Fruit fly (Drosophila melanogaster): ENCODE data around the gene Cox17.

The Cox17 gene

dm6 chrX:15043013-15043699 lies 41.3 kb downstream of the Cox17 start (continued):
- TF ChIP-seq CG15073 (GFP tag; optimal IDR thresholded peaks at IDR 0.05) (peak; percentile 25), CG9727 (GFP tag; optimal IDR thresholded peaks at IDR 0.05) (peak; percentile 79), CG11504 (tag; optimal IDR thresholded peaks at IDR 0.05) (peak; percentile 83), sim (GFP tag; IDR thresholded peaks at IDR 0.05) (peak; percentile 56; the same call in 1 of the 2 replicates), CG2875 (GFP tag; optimal IDR thresholded peaks at IDR 0.05) (peak; percentile 97), trem (tag; optimal IDR thresholded peaks at IDR 0.05) (peak; percentile 42), exex (tag; optimal IDR thresholded peaks at IDR 0.05) (peak; percentile 49), CG3163 (GFP tag; optimal IDR thresholded peaks at IDR 0.05) (peak; percentile 72), br (optimal IDR thresholded peaks at IDR 0.05) (no peak), CG10979 (tag; optimal IDR thresholded peaks at IDR 0.05) (peak; percentile 45), D19B (GFP tag; optimal IDR thresholded peaks at IDR 0.05) (peak; percentile 15), knrl (GFP tag; IDR thresholded peaks at IDR 0.05; ENCODE audit: partially characterized antibody) (no peak), E2f1 (GFP tag; IDR thresholded peaks at IDR 0.05) (peak; percentile 48; the same call in 1 of the 2 replicates), CG12299 (tag; optimal IDR thresholded peaks at IDR 0.05) (peak; percentile 84), dm (GFP tag; optimal IDR thresholded peaks at IDR 0.05) (peak; percentile 49), fd96Cb (tag; optimal IDR thresholded peaks at IDR 0.05) (peak; percentile 50), E2f2 (GFP tag; IDR thresholded peaks at IDR 0.05) (peak; percentile 50; the same call in 1 of the 2 replicates), HLH54F (GFP tag; optimal IDR thresholded peaks at IDR 0.05) (peak; percentile 25), CG12219 (GFP tag; optimal IDR thresholded peaks at IDR 0.05) (peak; percentile 81), CG17802 (tag; optimal IDR thresholded peaks at IDR 0.05) (peak; percentile 14), seq (GFP tag; IDR thresholded peaks at IDR 0.05) (peak; percentile 87), wek (GFP tag; optimal IDR thresholded peaks at IDR 0.05) (peak; percentile 95), CG9215 (GFP tag; IDR thresholded peaks at IDR 0.05) (no peak), Med (GFP tag) (peak; percentile 96), CG2120 (GFP tag; optimal IDR thresholded peaks at IDR 0.05) (peak; percentile 39), ssp (GFP tag; IDR thresholded peaks at IDR 0.05) (peak; percentile 20), unpg (GFP tag; optimal IDR thresholded peaks at IDR 0.05) (peak; percentile 75), Gsc (GFP tag; IDR thresholded peaks at IDR 0.05) (no peak), CG10209 (GFP tag; optimal IDR thresholded peaks at IDR 0.05) (peak; percentile 92), dmrt11E (tag; optimal IDR thresholded peaks at IDR 0.05) (peak; percentile 75), row (GFP tag; IDR thresholded peaks at IDR 0.05) (no peak), CG16815 (GFP tag; optimal IDR thresholded peaks at IDR 0.05) (no peak), CG9817 (tag; optimal IDR thresholded peaks at IDR 0.05) (peak; percentile 43), Bdp1 (GFP tag; optimal IDR thresholded peaks at IDR 0.05) (peak; percentile 82), NC2β (GFP tag; optimal IDR thresholded peaks at IDR 0.05) (peak; percentile 88), phol (tag; optimal IDR thresholded peaks at IDR 0.05) (no peak), Chrac-16 (GFP tag; optimal IDR thresholded peaks at IDR 0.05) (no peak), crol (GFP tag; IDR thresholded peaks at IDR 0.05) (peak; percentile 29), sima (GFP tag; optimal IDR thresholded peaks at IDR 0.05) (peak; percentile 50), Sox102F (GFP tag; optimal IDR thresholded peaks at IDR 0.05) (peak; percentile 74), Atf6 (GFP tag; IDR thresholded peaks at IDR 0.05) (peak; percentile 78), zf30C (GFP tag; optimal IDR thresholded peaks at IDR 0.05) (no peak), trh (GFP tag; optimal IDR thresholded peaks at IDR 0.05) (peak; percentile 67), fu2 (GFP tag; optimal IDR thresholded peaks at IDR 0.05) (no peak), nmo (GFP tag; optimal IDR thresholded peaks at IDR 0.05) (no peak), disco-r (GFP tag; optimal IDR thresholded peaks at IDR 0.05) (peak; percentile 21), Hr51 (GFP tag; optimal IDR thresholded peaks at IDR 0.05) (peak; percentile 52 to 57), ftz-f1 (GFP tag; optimal IDR thresholded peaks at IDR 0.05) (no peak), CG18599 (GFP tag; optimal IDR thresholded peaks at IDR 0.05) (peak; percentile 89)

All from whole organism, embryonic.